Fruit fly (Drosophila melanogaster): ENCODE measurements around the gene Seipin.

The Seipin gene

DNA sequence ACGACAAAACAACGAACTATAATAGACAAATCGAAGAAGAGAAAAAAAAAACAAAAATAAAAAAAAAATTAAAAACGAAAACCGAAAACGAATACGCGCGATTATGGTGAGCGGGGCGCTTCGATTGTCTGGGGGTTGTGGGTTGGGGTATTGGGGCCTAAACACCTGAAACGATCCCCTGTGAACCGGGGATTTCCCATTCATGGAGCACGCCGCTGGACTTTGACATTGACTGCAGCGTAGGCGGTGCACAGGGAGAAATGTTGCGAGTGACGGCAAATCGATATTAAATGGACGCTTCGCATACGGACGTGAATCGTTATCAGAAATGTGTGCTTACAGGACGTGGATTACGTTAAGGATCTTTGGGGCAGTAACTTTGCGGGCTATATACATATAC is 27.4 kb upstream of the Seipin start:
- TF ChIP-seq Myc (optimal IDR thresholded peaks at IDR 0.05) (no peak), fru (GFP tag; optimal IDR thresholded peaks at IDR 0.05) (no peak), Hnf4 (GFP tag; optimal IDR thresholded peaks at IDR 0.05) (peak; percentile 43), dmrt93B (GFP tag; optimal IDR thresholded peaks at IDR 0.05) (no peak), Rel (GFP tag; optimal IDR thresholded peaks at IDR 0.05) (no peak), Rel (tag; optimal IDR thresholded peaks at IDR 0.05) (peak; percentile 99)

- TF ChIP-seq Sp1 (GFP tag; optimal IDR thresholded peaks at IDR 0.05), result no peak
- peak in 1 of 2 experiments; percentile 25 for TF ChIP-seq dl (GFP tag; optimal IDR thresholded peaks at IDR 0.05; ENCODE audit: insufficient read depth in 1 of 2, partially characterized antibody in 2 of 2)
- TF ChIP-seq OdsH (GFP tag; optimal IDR thresholded peaks at IDR 0.05), result no peak
These were observed 26.4 kb upstream of the Seipin start for dm6 chrX:2593094-2593752.

dm6 chrX:2593753-2594096 is 25.9 kb upstream of the Seipin start:
- TF ChIP-seq Abd-B (GFP tag; optimal IDR thresholded peaks at IDR 0.05), result no peak
- TF ChIP-seq dmrt93B (GFP tag; optimal IDR thresholded peaks at IDR 0.05), result peak; percentile 94
- TF ChIP-seq Rel (GFP tag; optimal IDR thresholded peaks at IDR 0.05), result peak; percentile 71
- peak; percentile 68 for TF ChIP-seq Rel (tag; optimal IDR thresholded peaks at IDR 0.05)
- TF ChIP-seq Myc (optimal IDR thresholded peaks at IDR 0.05), result no peak
- TF ChIP-seq HLH106 (tag; optimal IDR thresholded peaks at IDR 0.05), result peak; percentile 93
- peak; percentile 97 for TF ChIP-seq rgr (GFP tag; optimal IDR thresholded peaks at IDR 0.05)
- peak; percentile 96 for TF ChIP-seq br (GFP tag; optimal IDR thresholded peaks at IDR 0.05)
- peak; percentile 80 for TF ChIP-seq dsf (GFP tag; optimal IDR thresholded peaks at IDR 0.05; ENCODE audit: borderline replicate concordance)
- TF ChIP-seq Dif (GFP tag; optimal IDR thresholded peaks at IDR 0.05; ENCODE audit: partially characterized antibody), result no peak
- TF ChIP-seq Jra (GFP tag; optimal IDR thresholded peaks at IDR 0.05), result peak; percentile 86
- no peak for TF ChIP-seq CrebA (GFP tag; optimal IDR thresholded peaks at IDR 0.05; ENCODE audit: borderline replicate concordance)
- TF ChIP-seq Sp1 (GFP tag; optimal IDR thresholded peaks at IDR 0.05), result peak; percentile 92
- peak; percentile 82 for TF ChIP-seq Mio (GFP tag; optimal IDR thresholded peaks at IDR 0.05)
- TF ChIP-seq jim (GFP tag; optimal IDR thresholded peaks at IDR 0.05), result peak; percentile 2
- no peak for TF ChIP-seq lola (GFP tag; optimal IDR thresholded peaks at IDR 0.05)
- TF ChIP-seq foxo (GFP tag; optimal IDR thresholded peaks at IDR 0.05), result peak; percentile 90 to 99
- peak; percentile 33 for TF ChIP-seq GATAd (GFP tag; optimal IDR thresholded peaks at IDR 0.05)
- peak; percentile 97 for TF ChIP-seq h (GFP tag; optimal IDR thresholded peaks at IDR 0.05)
- TF ChIP-seq psq (GFP tag; optimal IDR thresholded peaks at IDR 0.05), result peak; percentile 90
- no peak for TF ChIP-seq Vsx2 (GFP tag; optimal IDR thresholded peaks at IDR 0.05; ENCODE audit: partially characterized antibody)
- peak; percentile 92 for TF ChIP-seq sage (GFP tag; optimal IDR thresholded peaks at IDR 0.05)
- peak; percentile 97 for TF ChIP-seq ey (GFP tag; optimal IDR thresholded peaks at IDR 0.05)
- peak; percentile 62 for TF ChIP-seq CG9705 (GFP tag; optimal IDR thresholded peaks at IDR 0.05)
- TF ChIP-seq OdsH (GFP tag; optimal IDR thresholded peaks at IDR 0.05), result peak; percentile 94
- peak; percentile 87 for TF ChIP-seq CG32264 (GFP tag; optimal IDR thresholded peaks at IDR 0.05)
- peak; percentile 81 for TF ChIP-seq woc (GFP tag; optimal IDR thresholded peaks at IDR 0.05)
- no peak for TF ChIP-seq Hr78 (GFP tag; optimal IDR thresholded peaks at IDR 0.05)
- peak; percentile 97 for TF ChIP-seq fru (GFP tag; optimal IDR thresholded peaks at IDR 0.05)
- no peak for TF ChIP-seq usp (GFP tag; optimal IDR thresholded peaks at IDR 0.05)
- TF ChIP-seq pan (optimal IDR thresholded peaks at IDR 0.05), result no peak
- peak; percentile 76 for TF ChIP-seq Hr83 (GFP tag; optimal IDR thresholded peaks at IDR 0.05; ENCODE audit: poor library complexity, severe bottlenecking)
- peak; percentile 96 for TF ChIP-seq Hnf4 (GFP tag; optimal IDR thresholded peaks at IDR 0.05)
- peak; percentile 76 for TF ChIP-seq sv (GFP tag; optimal IDR thresholded peaks at IDR 0.05)
